Worm (Caenorhabditis elegans): ENCODE data around the gene T10B10.8.

T10B10.8 gene

ce11 chrX:15155054-15155453 lies 11.0 kb downstream of the T10B10.8 start:
- TF ChIP-seq nhr-12 (tag; optimal IDR thresholded peaks at IDR 0.05) (no peak), nhr-6 (tag; optimal IDR thresholded peaks at IDR 0.05) (no peak), mdl-1 (tag; optimal IDR thresholded peaks at IDR 0.05) (no peak), Y55F3AM.14 (GFP tag; optimal IDR thresholded peaks at IDR 0.05) (no peak), nhr-23 (tag; optimal IDR thresholded peaks at IDR 0.05) (no peak), fos-1 (tag; optimal IDR thresholded peaks at IDR 0.05) (no peak), skn-1 (tag; optimal IDR thresholded peaks at IDR 0.05) (no peak), lin-11 (tag; optimal IDR thresholded peaks at IDR 0.05) (no peak), snpc-4 (tag; optimal IDR thresholded peaks at IDR 0.05) (no peak), ama-1 (optimal IDR thresholded peaks at IDR 0.05) (no peak), sem-4 (tag; optimal IDR thresholded peaks at IDR 0.05) (no peak), sma-3 (GFP tag; optimal IDR thresholded peaks at IDR 0.05) (no peak), mab-5 (tag; optimal IDR thresholded peaks at IDR 0.05) (no peak), blmp-1 (tag; optimal IDR thresholded peaks at IDR 0.05; ENCODE audit: insufficient read depth) (no peak), dmd-4 (tag; optimal IDR thresholded peaks at IDR 0.05) (no peak), aly-2 (tag; optimal IDR thresholded peaks at IDR 0.05) (no peak)

- no peak for TF ChIP-seq elt-3 (tag; optimal IDR thresholded peaks at IDR 0.05)
- TF ChIP-seq R02D3.7 (tag; optimal IDR thresholded peaks at IDR 0.05), result no peak
- no peak for TF ChIP-seq ztf-11 (tag; optimal IDR thresholded peaks at IDR 0.05)
- TF ChIP-seq lsy-2 (tag; optimal IDR thresholded peaks at IDR 0.05), result no peak
- peak; percentile 58 for TF ChIP-seq mab-5 (tag; optimal IDR thresholded peaks at IDR 0.05)
- TF ChIP-seq snpc-4 (tag; optimal IDR thresholded peaks at IDR 0.05), result no peak
- no peak for TF ChIP-seq nhr-129 (tag; optimal IDR thresholded peaks at IDR 0.05)
Observed at ce11 chrX:15148831-15149230, 17.2 kb downstream of the T10B10.8 start.

- no peak for TF ChIP-seq elt-1 (tag; optimal IDR thresholded peaks at IDR 0.05)
- no peak for TF ChIP-seq sma-3 (GFP tag; optimal IDR thresholded peaks at IDR 0.05)
- no peak for TF ChIP-seq lin-11 (tag; optimal IDR thresholded peaks at IDR 0.05)
- no peak for TF ChIP-seq unc-39 (tag; optimal IDR thresholded peaks at IDR 0.05)
- no peak for TF ChIP-seq ceh-82 (tag; optimal IDR thresholded peaks at IDR 0.05)
- TF ChIP-seq nhr-23 (tag; optimal IDR thresholded peaks at IDR 0.05), result no peak
- TF ChIP-seq mdl-1 (tag; optimal IDR thresholded peaks at IDR 0.05), result no peak
Observed at ce11 chrX:15148389-15148788, 17.6 kb downstream of the T10B10.8 start.

DNA sequence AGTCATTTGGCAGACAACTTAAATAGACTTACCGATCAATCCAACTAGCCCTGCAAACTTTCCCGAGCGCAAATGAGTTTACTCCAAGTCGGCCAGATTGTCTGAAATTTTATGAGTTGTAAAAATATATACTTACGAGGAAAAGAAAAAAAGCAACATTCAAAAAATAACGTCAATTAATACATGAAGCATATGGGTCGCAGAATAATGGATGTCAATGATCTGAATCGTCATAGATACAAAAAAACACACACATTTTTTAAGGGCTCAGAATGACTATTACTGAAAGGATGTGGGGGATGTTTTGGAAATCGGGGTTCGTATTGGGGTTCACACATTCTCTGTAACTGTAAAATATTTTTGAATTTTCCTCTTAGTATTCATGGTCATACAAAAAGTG lies 18.4 kb downstream of the T10B10.8 start, which contains the start of gene unc-7:
TSS of gene unc-7 (minus strand) at position 101 of the 400 bp plus-strand sequence.
- TF ChIP-seq nhr-25 (tag; optimal IDR thresholded peaks at IDR 0.05) (no peak), ztf-4 (tag; optimal IDR thresholded peaks at IDR 0.05) (no peak), C34F6.9 (tag; optimal IDR thresholded peaks at IDR 0.05) (no peak), egl-27 (tag; optimal IDR thresholded peaks at IDR 0.05) (no peak), nhr-21 (tag; optimal IDR thresholded peaks at IDR 0.05) (no peak), nhr-77 (tag; optimal IDR thresholded peaks at IDR 0.05) (no peak), lsy-2 (tag; optimal IDR thresholded peaks at IDR 0.05) (no peak), mab-5 (tag; optimal IDR thresholded peaks at IDR 0.05) (no peak), sem-4 (tag; optimal IDR thresholded peaks at IDR 0.05) (no peak), ceh-82 (tag; optimal IDR thresholded peaks at IDR 0.05) (no peak), blmp-1 (tag; optimal IDR thresholded peaks at IDR 0.05; ENCODE audit: insufficient read depth) (no peak), unc-55 (GFP tag; optimal IDR thresholded peaks at IDR 0.05) (no peak), mbf-1 (tag; optimal IDR thresholded peaks at IDR 0.05) (no peak), lin-13 (GFP tag; optimal IDR thresholded peaks at IDR 0.05) (no peak), elt-3 (tag; optimal IDR thresholded peaks at IDR 0.05) (no peak), ZK546.5 (tag; optimal IDR thresholded peaks at IDR 0.05) (no peak), nhr-6 (tag; optimal IDR thresholded peaks at IDR 0.05) (no peak), crh-2 (tag; optimal IDR thresholded peaks at IDR 0.05) (no peak), ceh-16 (tag; optimal IDR thresholded peaks at IDR 0.05) (no peak), sma-9 (GFP tag; optimal IDR thresholded peaks at IDR 0.05) (no peak), sma-9 (tag; optimal IDR thresholded peaks at IDR 0.05) (no peak)

All from whole organism, L2 larva.